Worm (Caenorhabditis elegans) whole organism, L4 larva: Measurements from ENCODE around the gene jnk-1.
A peak's percentile ranks its signal among the peaks of the same experiment; 100 is the strongest.

Source experiments
- F49E8.2 ChIP-seq: sonication (generic microtip); optimal IDR thresholded peaks from 2 replicates; lab custom pipeline; 2016; ENCODE audit warnings: missing compliant biosample characterization, mild to moderate bottlenecking, missing genetic modification characterization, borderline replicate concordance
- Y48G9A.11 ChIP-seq: fragments of 200-800 bp; sonication (Bioruptor generic); IDR thresholded peaks from 2 replicates; pipeline ENCODE4 v1.3.6; 2022; ENCODE audit warnings: missing genetic modification reagents, missing genetic modification characterization, missing compliant biosample characterization
- ZK337.2 ChIP-seq: fragments of 200-800 bp; sonication (Bioruptor generic); IDR thresholded peaks from 2 replicates; pipeline ENCODE4 v1.3.6; 2022; ENCODE audit warnings: missing genetic modification reagents, missing genetic modification characterization, missing compliant biosample characterization
- ZK546.5 ChIP-seq, 2 experiments: sonication (generic microtip); optimal IDR thresholded peaks; 2 replicates each; lab custom pipeline; 2017; ENCODE audit warnings: missing biosample characterization in 2 of 2, missing genetic modification characterization in 2 of 2
- aha-1 ChIP-seq: fragments of 150-350 bp; peaks from one replicate; lab custom pipeline; 2014; ENCODE audit warnings: missing biosample characterization, missing genetic modification characterization
- aly-2 ChIP-seq: sonication (generic microtip); optimal IDR thresholded peaks from 2 replicates; lab custom pipeline; 2018; ENCODE audit warnings: missing biosample characterization, missing genetic modification characterization
- attf-4 ChIP-seq: sonication (generic microtip); optimal IDR thresholded peaks from 3 replicates; lab custom pipeline; 2017; ENCODE audit warnings: missing biosample characterization, missing genetic modification characterization
- ceh-20 ChIP-seq: fragments of 200-800 bp; sonication (Bioruptor generic); IDR thresholded peaks from 2 replicates; pipeline ENCODE4 v1.3.6; 2022; ENCODE audit warnings: missing genetic modification reagents, missing genetic modification characterization, missing compliant biosample characterization
- ceh-28 ChIP-seq: fragments of 150-350 bp; optimal IDR thresholded peaks from 2 replicates; lab custom pipeline; 2014; ENCODE audit warnings: missing biosample characterization, missing genetic modification reagents, missing genetic modification characterization
- dmd-6 ChIP-seq: fragments of 200-800 bp; sonication (Bioruptor generic); IDR thresholded peaks from 2 replicates; pipeline ENCODE4 v1.3.6; 2022; ENCODE audit warnings: missing genetic modification reagents, missing genetic modification characterization, missing compliant biosample characterization
- dmd-8 ChIP-seq: fragments of 200-800 bp; sonication (Bioruptor generic); IDR thresholded peaks from 2 replicates; pipeline ENCODE4 v1.3.6; 2022; ENCODE audit warnings: missing genetic modification characterization, missing compliant biosample characterization
- egl-43 ChIP-seq: fragments of 200-800 bp; sonication (Bioruptor generic); IDR thresholded peaks from 2 replicates; pipeline ENCODE4 v1.3.6; 2022; ENCODE audit warnings: missing genetic modification reagents, missing genetic modification characterization, missing compliant biosample characterization
- hlh-30 ChIP-seq: sonication (generic microtip); optimal IDR thresholded peaks from 2 replicates; lab custom pipeline; 2017; ENCODE audit warnings: antibody characterized with exemption, mild to moderate bottlenecking, missing genetic modification characterization, missing compliant biosample characterization; ENCODE audit not compliant: insufficient read depth
- jun-1 ChIP-seq: fragments of 150-350 bp; optimal IDR thresholded peaks from 2 replicates; lab custom pipeline; 2014; ENCODE audit warnings: missing biosample characterization, missing genetic modification reagents, missing genetic modification characterization
- lim-7 ChIP-seq: fragments of 200-800 bp; sonication (Bioruptor generic); IDR thresholded peaks from 2 replicates; pipeline ENCODE4 v1.3.6; 2022; ENCODE audit warnings: missing genetic modification characterization, missing compliant biosample characterization
- lin-15B ChIP-seq: fragments of 150-350 bp; sonication (generic microtip); optimal IDR thresholded peaks from 3 replicates; lab custom pipeline; 2014; ENCODE audit warnings: missing biosample characterization, missing genetic modification characterization
- lin-38 ChIP-seq: fragments of 200-800 bp; sonication (Bioruptor generic); IDR thresholded peaks from 2 replicates; pipeline ENCODE4 v1.3.6; 2022; ENCODE audit warnings: missing genetic modification reagents, missing genetic modification characterization, missing compliant biosample characterization
- mep-1 ChIP-seq: fragments of 150-350 bp; sonication (generic microtip); optimal IDR thresholded peaks from 3 replicates; lab custom pipeline; 2014; ENCODE audit warnings: missing biosample characterization, missing genetic modification characterization
- mxl-2 ChIP-seq: fragments of 200-800 bp; sonication (Bioruptor generic); conservative IDR thresholded peaks from 2 replicates; pipeline ENCODE4 v1.3.6; 2022; ENCODE audit warnings: missing genetic modification reagents, missing genetic modification characterization, missing compliant biosample characterization
- mxl-3 ChIP-seq: fragments of 200-800 bp; sonication (Bioruptor generic); optimal IDR thresholded peaks from 2 replicates; lab custom pipeline; 2018; ENCODE audit warnings: mild to moderate bottlenecking, missing genetic modification characterization, missing compliant biosample characterization
- nhr-42 ChIP-seq: fragments of 200-800 bp; sonication (Bioruptor generic); IDR thresholded peaks from 2 replicates; pipeline ENCODE4 v1.3.6; 2022; ENCODE audit warnings: missing genetic modification characterization, missing compliant biosample characterization
- nhr-6 ChIP-seq: fragments of 150-350 bp; optimal IDR thresholded peaks from 2 replicates; lab custom pipeline; 2014; ENCODE audit warnings: missing biosample characterization, missing genetic modification characterization
- nhr-76 ChIP-seq: fragments of 150-350 bp; optimal IDR thresholded peaks from 2 replicates; lab custom pipeline; 2014; ENCODE audit warnings: missing biosample characterization, missing genetic modification characterization
- pqm-1 ChIP-seq: sonication (generic microtip); optimal IDR thresholded peaks from 2 replicates; lab custom pipeline; 2017; ENCODE audit warnings: missing biosample characterization, missing genetic modification characterization
- rbr-2 ChIP-seq: sonication (generic microtip); optimal IDR thresholded peaks from 2 replicates; lab custom pipeline; 2016; ENCODE audit warnings: missing genotype, missing genetic modification characterization, missing compliant biosample characterization
- set-16 ChIP-seq: fragments of 200-800 bp; sonication (Bioruptor generic); IDR thresholded peaks from 2 replicates; pipeline ENCODE4 v1.3.6; 2022; ENCODE audit warnings: missing genetic modification reagents, missing genetic modification characterization, missing compliant biosample characterization
- spr-1 ChIP-seq: sonication (generic microtip); optimal IDR thresholded peaks from 2 replicates; lab custom pipeline; 2016; ENCODE audit warnings: mild to moderate bottlenecking, missing genetic modification characterization, missing compliant biosample characterization
- spr-3 ChIP-seq: fragments of 200-800 bp; sonication (Bioruptor generic); optimal IDR thresholded peaks from 2 replicates; lab custom pipeline; 2018; ENCODE audit warnings: mild to moderate bottlenecking, missing genetic modification characterization, missing compliant biosample characterization
- unc-39 ChIP-seq: sonication (generic microtip); optimal IDR thresholded peaks from 2 replicates; lab custom pipeline; 2017; ENCODE audit warnings: missing biosample characterization, missing genetic modification characterization
- zfp-3 ChIP-seq: fragments of 200-800 bp; sonication (Bioruptor generic); conservative IDR thresholded peaks from 2 replicates; pipeline ENCODE4 v1.3.6; 2022; ENCODE audit warnings: missing genetic modification reagents, missing genetic modification characterization, missing compliant biosample characterization
- zip-11 ChIP-seq: fragments of 200-800 bp; sonication (Bioruptor generic); IDR thresholded peaks from 2 replicates; pipeline ENCODE4 v1.3.6; 2022; ENCODE audit warnings: missing genetic modification characterization, missing compliant biosample characterization
- zip-2 ChIP-seq: fragments of 150-350 bp; optimal IDR thresholded peaks from 2 replicates; lab custom pipeline; 2014; ENCODE audit warnings: missing biosample characterization, missing genetic modification characterization
- ztf-11 ChIP-seq: fragments of 150-350 bp; optimal IDR thresholded peaks from 2 replicates; lab custom pipeline; 2014; ENCODE audit warnings: missing biosample characterization, missing genetic modification characterization

The jnk-1 gene

DNA sequence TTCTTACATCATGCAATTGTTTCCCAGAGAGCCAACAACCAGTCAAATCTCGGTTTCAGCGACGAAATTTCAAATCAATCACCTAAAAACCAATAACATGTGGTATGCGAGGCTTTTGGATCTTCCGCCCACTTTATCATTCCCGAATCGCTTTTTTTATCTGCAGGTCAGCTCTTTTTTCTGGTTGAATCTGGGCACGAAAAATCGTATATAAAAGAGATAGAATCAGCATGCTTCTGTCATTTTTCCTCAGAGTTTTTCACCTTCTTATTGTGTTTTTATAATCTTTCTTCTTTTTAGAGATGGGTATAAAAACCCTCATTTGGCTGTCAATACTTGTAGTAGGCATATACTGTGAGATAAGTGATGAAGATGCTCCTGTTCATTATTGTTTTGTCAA lies 45.9 kb downstream of the jnk-1 start, which contains the start of gene cht-3 (continued):
- TF ChIP-seq mxl-2 (GFP tag; lab: Robert Waterston, UW) (no peak), egl-43 (GFP tag; lab: Robert Waterston, UW) (no peak)

DNA sequence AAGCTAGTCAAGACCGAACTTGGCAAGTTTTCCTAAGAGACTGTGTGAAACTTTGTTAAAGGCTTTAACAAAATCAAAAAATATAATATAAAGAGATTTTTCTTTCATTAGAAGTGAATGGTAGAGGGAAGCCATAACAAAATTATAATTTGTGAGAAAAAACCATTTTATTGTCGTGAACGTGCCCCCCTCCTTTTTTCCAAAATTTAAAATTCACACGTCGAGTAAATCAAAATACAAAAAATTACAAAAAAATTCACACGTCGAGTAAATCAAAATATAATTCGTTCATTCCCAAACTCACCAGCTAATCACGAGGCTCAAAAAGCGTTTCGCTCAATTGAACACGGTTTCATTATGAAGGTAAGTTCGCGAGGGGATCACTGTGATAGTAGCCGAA lies 52.1 kb downstream of the jnk-1 start, which contains the start of gene C25A8.2:
TSS of gene C25A8.2 (plus strand) at position 301 of the 400 bp plus-strand sequence.
- TF ChIP-seq nhr-42 (GFP tag; lab: Robert Waterston, UW) (no peak), dmd-8 (GFP tag; lab: Robert Waterston, UW) (no peak), ceh-28 (tag; lab: Kevin White, UChicago) (no peak), lin-38 (GFP tag; lab: Robert Waterston, UW) (no peak)

DNA sequence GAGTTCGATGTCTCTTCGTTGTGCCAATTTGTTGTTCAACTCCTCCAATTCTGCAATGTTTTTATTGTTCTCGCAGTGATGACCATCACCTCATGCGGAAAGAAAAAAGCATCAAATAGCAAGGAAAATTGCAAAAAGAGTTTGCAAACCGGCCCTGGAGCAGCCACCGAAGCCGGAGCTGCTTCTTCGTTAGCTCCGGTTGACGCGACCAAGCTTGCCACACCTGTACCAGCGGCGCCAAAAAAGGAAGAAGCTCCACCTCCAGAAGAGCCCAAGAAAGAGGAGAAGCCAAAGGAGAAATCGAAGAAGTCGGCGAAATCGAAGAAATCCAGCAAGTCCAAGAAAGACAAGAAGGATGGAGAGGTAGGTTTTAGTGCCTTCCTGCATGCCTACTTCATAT lies 52.8 kb downstream of the jnk-1 start:
- peak; percentile 68 for TF ChIP-seq set-16 (GFP tag; lab: Robert Waterston, UW)
- TF ChIP-seq aly-2 (tag; lab: Kevin White, UChicago): no peak

DNA sequence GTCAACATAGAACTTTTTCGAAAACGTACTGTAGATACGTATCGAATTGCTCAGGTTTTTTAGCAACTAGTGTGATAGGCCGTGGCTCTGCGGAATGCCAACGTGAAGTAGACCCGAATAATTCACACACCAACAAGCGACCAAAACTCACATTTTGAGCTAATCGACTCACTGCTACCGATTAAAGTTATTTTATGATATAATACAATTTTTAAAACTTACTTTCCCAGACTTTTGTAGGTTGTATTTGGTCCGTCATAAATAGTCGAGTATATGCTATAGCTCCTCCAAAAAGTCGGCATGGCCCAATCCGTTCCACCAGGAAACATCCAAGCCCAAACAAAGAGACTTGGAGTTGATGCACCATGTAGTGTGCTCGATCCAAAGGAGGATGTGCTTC lies 53.4 kb downstream of the jnk-1 start, which contains the start of gene C25A8.1:
TSS of gene C25A8.1 (plus strand) at position 301 of the 400 bp plus-strand sequence.
- no peak for TF ChIP-seq nhr-6
- no peak for TF ChIP-seq lin-15B (tag; lab: Kevin White, UChicago)
- no peak for TF ChIP-seq rbr-2 (tag; lab: Kevin White, UChicago)
- TF ChIP-seq Y48G9A.11 (GFP tag; lab: Robert Waterston, UW): no peak
- no peak for TF ChIP-seq spr-1 (tag; lab: Kevin White, UChicago)
- TF ChIP-seq ceh-20: no peak
- TF ChIP-seq lim-7 (GFP tag; lab: Robert Waterston, UW): no peak
- TF ChIP-seq unc-39 (tag; lab: Kevin White, UChicago): no peak
- TF ChIP-seq spr-3 (GFP tag; lab: Kevin White, UChicago): no peak
- no peak for TF ChIP-seq pqm-1 (tag; lab: Kevin White, UChicago)
- TF ChIP-seq dmd-8 (GFP tag; lab: Robert Waterston, UW): no peak
- no peak for TF ChIP-seq ztf-11 (tag; lab: Kevin White, UChicago)
- no peak for TF ChIP-seq jun-1 (tag; lab: Kevin White, UChicago)
- no peak for TF ChIP-seq nhr-76 (tag; lab: Kevin White, UChicago)
- TF ChIP-seq ZK546.5 (tag; optimal IDR thresholded peaks at IDR 0.05; lab: Kevin White, UChicago): no peak
- no peak for TF ChIP-seq zip-11
- no peak for TF ChIP-seq mep-1 (tag; lab: Kevin White, UChicago)
- no peak for TF ChIP-seq zip-2 (tag; lab: Kevin White, UChicago)
- TF ChIP-seq dmd-6 (GFP tag; lab: Robert Waterston, UW): no peak
- TF ChIP-seq, all 104 proteins: peak for 0

DNA sequence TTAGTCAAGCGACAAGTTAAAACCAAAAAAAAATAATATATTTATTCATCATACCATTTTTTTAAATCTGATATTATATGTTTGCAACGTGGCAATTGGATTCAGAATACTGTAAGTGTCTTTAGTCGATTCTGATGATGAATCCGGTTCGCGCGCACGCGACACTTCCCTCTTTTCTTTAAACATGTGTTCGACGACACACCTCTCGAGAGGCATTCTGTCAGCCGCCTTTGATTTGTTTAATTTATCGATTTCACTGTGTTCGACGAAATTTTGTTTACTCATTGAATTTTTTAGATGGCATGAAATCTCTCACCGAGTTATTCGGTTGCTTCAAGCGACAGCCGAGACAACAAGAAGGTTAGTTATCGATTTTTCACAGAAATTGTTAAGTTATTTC lies 54.3 kb downstream of the jnk-1 start, which contains the start of gene trxr-1:
TSS of gene trxr-1 (plus strand) at position 227 of the 400 bp plus-strand sequence.
- TF ChIP-seq nhr-6: no peak
- peak; percentile 66 for TF ChIP-seq mxl-3 (GFP tag; lab: Kevin White, UChicago)
- no peak for TF ChIP-seq attf-4 (tag; lab: Kevin White, UChicago)
- TF ChIP-seq hlh-30: peak; percentile 69
- no peak for TF ChIP-seq F49E8.2 (tag; lab: Kevin White, UChicago)
- no peak for TF ChIP-seq zip-2 (tag; lab: Kevin White, UChicago)
- no peak for TF ChIP-seq set-16 (GFP tag; lab: Robert Waterston, UW)
- no peak for TF ChIP-seq aha-1 (tag; lab: Kevin White, UChicago)
- no peak for TF ChIP-seq ZK337.2 (GFP tag; lab: Robert Waterston, UW)
- no peak for TF ChIP-seq zfp-3
- TF ChIP-seq spr-3 (GFP tag; lab: Kevin White, UChicago): no peak
- TF ChIP-seq, all 104 proteins: peak for 2
